Worm (Caenorhabditis elegans) whole organism, young adult: ENCODE data around the gene jun-1.
A peak's percentile ranks its signal among the peaks of the same experiment; 100 is the strongest.
"Not testable (repeated sequence)": the region's sequence is repeated elsewhere in the genome, so short reads cannot be mapped to it uniquely, and the experiment has no call there.

ENCODE experiments used
- B0019.2 ChIP-seq: fragments of 200-800 bp; sonication (Bioruptor generic); conservative IDR thresholded peaks from 2 replicates; pipeline ENCODE4 v1.3.6; 2022; ENCODE audit warnings: missing genetic modification reagents, missing genetic modification characterization, missing compliant biosample characterization
- Y56A3A.18 ChIP-seq: fragments of 200-800 bp; sonication (Bioruptor generic); IDR thresholded peaks from 2 replicates; pipeline ENCODE4 v1.3.6; 2022; ENCODE audit warnings: missing genetic modification reagents, missing genetic modification characterization, missing compliant biosample characterization
- Y79H2A.3 ChIP-seq: fragments of 200-800 bp; sonication (Bioruptor generic); conservative IDR thresholded peaks from 2 replicates; pipeline ENCODE4 v1.3.6; 2022; ENCODE audit warnings: missing genetic modification reagents, missing genetic modification characterization, missing compliant biosample characterization
- atf-7 ChIP-seq: sonication (generic microtip); optimal IDR thresholded peaks from 2 replicates; lab custom pipeline; 2017; ENCODE audit warnings: mild to moderate bottlenecking, missing genetic modification characterization, missing compliant biosample characterization
- die-1 ChIP-seq: sonication (generic microtip); optimal IDR thresholded peaks from 2 replicates; lab custom pipeline; 2016; ENCODE audit warnings: missing genotype, mild to moderate bottlenecking, missing genetic modification characterization, missing compliant biosample characterization
- dpff-1 ChIP-seq: sonication (generic microtip); optimal IDR thresholded peaks from 2 replicates; lab custom pipeline; 2017; ENCODE audit warnings: mild to moderate bottlenecking, missing genetic modification characterization, missing compliant biosample characterization
- him-1 ChIP-seq: sonication (generic microtip); optimal IDR thresholded peaks from 2 replicates; lab custom pipeline; 2016; ENCODE audit warnings: missing genotype, missing genetic modification reagents, missing genetic modification characterization, missing compliant biosample characterization
- let-607 ChIP-seq, 2 experiments: fragments of 200-800 bp in 1 of 2; sonication (Bioruptor generic) in 1 of 2; sonication (generic microtip) in 1 of 2; optimal IDR thresholded peaks; 2 replicates each; lab custom pipeline; 2016 to 2018; ENCODE audit warnings: mild to moderate bottlenecking in 2 of 2, missing compliant biosample characterization in 2 of 2, missing genetic modification characterization in 2 of 2, moderate library complexity in 2 of 2, missing genotype in 1 of 2
- lin-54 ChIP-seq: fragments of 200-800 bp; sonication (Bioruptor generic); optimal IDR thresholded peaks from 2 replicates; lab custom pipeline; 2018; ENCODE audit warnings: mild to moderate bottlenecking, missing genetic modification characterization, missing compliant biosample characterization
- lsl-1 ChIP-seq: fragments of 200-800 bp; sonication (Bioruptor generic); optimal IDR thresholded peaks from 2 replicates; lab custom pipeline; 2018; ENCODE audit warnings: mild to moderate bottlenecking, missing genetic modification characterization, moderate library complexity, missing compliant biosample characterization
- nfya-2 ChIP-seq: fragments of 200-800 bp; sonication (Bioruptor generic); IDR thresholded peaks from 2 replicates; pipeline ENCODE4 v1.3.6; 2022; ENCODE audit warnings: missing genetic modification reagents, missing genetic modification characterization, missing compliant biosample characterization
- nfyb-1 ChIP-seq: fragments of 200-800 bp; sonication (Bioruptor generic); IDR thresholded peaks from 2 replicates; pipeline ENCODE4 v1.3.6; 2022; ENCODE audit warnings: missing genetic modification reagents, missing genetic modification characterization, missing compliant biosample characterization
- pha-4 ChIP-seq: fragments of 150-350 bp; sonication (generic microtip); optimal IDR thresholded peaks from 2 replicates; lab custom pipeline; 2014; ENCODE audit warnings: missing biosample characterization, missing genetic modification reagents, missing genetic modification characterization
- unc-130 ChIP-seq: sonication (generic microtip); optimal IDR thresholded peaks from 2 replicates; lab custom pipeline; 2016; ENCODE audit warnings: missing genetic modification reagents, missing genetic modification characterization, missing compliant biosample characterization

DNA sequence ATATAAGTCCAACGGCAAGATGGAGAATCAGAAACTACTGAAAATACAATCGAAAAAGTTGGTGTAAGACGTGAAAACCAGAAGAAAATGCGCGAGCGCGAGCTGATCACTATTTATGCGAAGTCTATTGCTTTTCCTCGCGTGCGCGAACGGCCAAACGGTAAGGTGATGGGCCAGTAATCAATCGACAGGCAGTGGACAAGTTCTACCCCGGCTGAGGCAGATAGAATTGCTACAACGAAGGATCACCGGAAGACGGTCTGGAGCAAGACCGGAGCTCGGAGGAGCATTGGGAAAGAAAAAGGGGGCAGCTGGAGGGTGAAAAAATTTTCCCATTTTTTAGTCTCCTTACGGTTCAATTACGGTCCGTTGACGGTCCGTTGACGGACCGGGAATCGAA lies 10.3 kb upstream of the jun-1 start:
- TF ChIP-seq lsl-1 (GFP tag; lab: Kevin White, UChicago); him-1 (tag; lab: Kevin White, UChicago); nfya-2; let-607 (tag; optimal IDR thresholded peaks at IDR 0.05; lab: Kevin White, UChicago); atf-7; unc-130 (GFP tag; lab: Kevin White, UChicago); die-1; dpff-1 (tag; lab: Kevin White, UChicago); B0019.2 (GFP tag; lab: Robert Waterston, UW); lin-54 (GFP tag; lab: Kevin White, UChicago); pha-4 (tag; lab: Kevin White, UChicago): not testable (repeated sequence)
- TF ChIP-seq Y56A3A.18 (GFP tag; lab: Robert Waterston, UW) (peak; percentile 78; the same call in 1 of the 2 replicates), nfyb-1 (GFP tag; lab: Robert Waterston, UW) (peak; percentile 89), Y79H2A.3 (GFP tag; lab: Robert Waterston, UW) (0 out of 2 replicates have a peak, but pooled peaks have one; percentile 39)
